Worm (Caenorhabditis elegans) whole organism, L4 larva: ENCODE measurements around the gene zyg-12.
A peak's percentile ranks its signal among the peaks of the same experiment; 100 is the strongest.

Source experiments
- F49E8.2 ChIP-seq: sonication (generic microtip); optimal IDR thresholded peaks from 2 replicates; lab custom pipeline; 2016; ENCODE audit warnings: missing compliant biosample characterization, mild to moderate bottlenecking, missing genetic modification characterization, borderline replicate concordance
- Y48G9A.11 ChIP-seq: fragments of 200-800 bp; sonication (Bioruptor generic); IDR thresholded peaks from 2 replicates; pipeline ENCODE4 v1.3.6; 2022; ENCODE audit warnings: missing genetic modification reagents, missing genetic modification characterization, missing compliant biosample characterization
- Y75B8A.6 ChIP-seq: fragments of 200-800 bp; sonication (Bioruptor generic); IDR thresholded peaks from 2 replicates; pipeline ENCODE4 v1.3.6; 2022; ENCODE audit warnings: missing genetic modification reagents, missing genetic modification characterization, missing compliant biosample characterization
- aha-1 ChIP-seq: fragments of 150-350 bp; peaks from one replicate; lab custom pipeline; 2014; ENCODE audit warnings: missing biosample characterization, missing genetic modification characterization
- aly-2 ChIP-seq: sonication (generic microtip); optimal IDR thresholded peaks from 2 replicates; lab custom pipeline; 2018; ENCODE audit warnings: missing biosample characterization, missing genetic modification characterization
- attf-4 ChIP-seq: sonication (generic microtip); optimal IDR thresholded peaks from 3 replicates; lab custom pipeline; 2017; ENCODE audit warnings: missing biosample characterization, missing genetic modification characterization
- ceh-20 ChIP-seq: fragments of 200-800 bp; sonication (Bioruptor generic); IDR thresholded peaks from 2 replicates; pipeline ENCODE4 v1.3.6; 2022; ENCODE audit warnings: missing genetic modification reagents, missing genetic modification characterization, missing compliant biosample characterization
- ceh-32 ChIP-seq: sonication (generic microtip); optimal IDR thresholded peaks from 2 replicates; lab custom pipeline; 2016; ENCODE audit warnings: mild to moderate bottlenecking, missing genetic modification characterization, missing compliant biosample characterization; ENCODE audit not compliant: poor library complexity
- cey-2 ChIP-seq: sonication (generic microtip); optimal IDR thresholded peaks from 3 replicates; lab custom pipeline; 2017; ENCODE audit warnings: missing genetic modification characterization, mild to moderate bottlenecking, missing compliant biosample characterization, antibody characterized with exemption, borderline replicate concordance; ENCODE audit not compliant: insufficient read depth
- daf-19 ChIP-seq: fragments of 200-800 bp; sonication (Bioruptor generic); conservative IDR thresholded peaks from 2 replicates; pipeline ENCODE4 v1.3.6; 2022; ENCODE audit warnings: missing genetic modification characterization, missing compliant biosample characterization
- daf-8 ChIP-seq: fragments of 200-800 bp; sonication (Bioruptor generic); IDR thresholded peaks from 2 replicates; pipeline ENCODE4 v1.3.6; 2022; ENCODE audit warnings: missing genetic modification characterization, missing compliant biosample characterization
- dmd-6 ChIP-seq: fragments of 200-800 bp; sonication (Bioruptor generic); IDR thresholded peaks from 2 replicates; pipeline ENCODE4 v1.3.6; 2022; ENCODE audit warnings: missing genetic modification reagents, missing genetic modification characterization, missing compliant biosample characterization
- dmd-8 ChIP-seq: fragments of 200-800 bp; sonication (Bioruptor generic); IDR thresholded peaks from 2 replicates; pipeline ENCODE4 v1.3.6; 2022; ENCODE audit warnings: missing genetic modification characterization, missing compliant biosample characterization
- dpl-1 ChIP-seq: fragments of 150-350 bp; optimal IDR thresholded peaks from 2 replicates; lab custom pipeline; 2014; ENCODE audit warnings: missing biosample characterization, missing genetic modification reagents, missing genetic modification characterization
- duxl-1 ChIP-seq: sonication (generic microtip); optimal IDR thresholded peaks from 2 replicates; lab custom pipeline; 2016; ENCODE audit warnings: mild to moderate bottlenecking, missing genetic modification characterization, moderate library complexity, missing compliant biosample characterization; ENCODE audit not compliant: poor library complexity
- egl-27 ChIP-seq: sonication (generic microtip); optimal IDR thresholded peaks from 3 replicates; lab custom pipeline; 2017; ENCODE audit warnings: missing biosample characterization, missing genetic modification reagents, missing genetic modification characterization
- gei-8 ChIP-seq: fragments of 200-800 bp; sonication (Bioruptor generic); optimal IDR thresholded peaks from 2 replicates; lab custom pipeline; 2018; ENCODE audit warnings: mild to moderate bottlenecking, missing genetic modification characterization, missing compliant biosample characterization
- hlh-30 ChIP-seq: sonication (generic microtip); optimal IDR thresholded peaks from 2 replicates; lab custom pipeline; 2017; ENCODE audit warnings: antibody characterized with exemption, mild to moderate bottlenecking, missing genetic modification characterization, missing compliant biosample characterization; ENCODE audit not compliant: insufficient read depth
- lin-15B ChIP-seq: fragments of 150-350 bp; sonication (generic microtip); optimal IDR thresholded peaks from 3 replicates; lab custom pipeline; 2014; ENCODE audit warnings: missing biosample characterization, missing genetic modification characterization
- lsy-2 ChIP-seq, 2 experiments: fragments of 150-350 bp in 1 of 2; sonication (generic microtip) in 1 of 2; optimal IDR thresholded peaks; 2 replicates each; lab custom pipeline; 2014 to 2017; ENCODE audit warnings: missing biosample characterization in 2 of 2, missing genetic modification characterization in 2 of 2
- madf-9 ChIP-seq: fragments of 200-800 bp; sonication (Bioruptor generic); conservative IDR thresholded peaks from 2 replicates; pipeline ENCODE4 v1.3.6; 2022; ENCODE audit warnings: missing genetic modification reagents, missing genetic modification characterization, missing compliant biosample characterization
- mdt-29 ChIP-seq: fragments of 200-800 bp; sonication (Bioruptor generic); IDR thresholded peaks from 2 replicates; pipeline ENCODE4 v1.3.6; 2022; ENCODE audit warnings: missing genetic modification reagents, missing genetic modification characterization, missing compliant biosample characterization
- mxl-2 ChIP-seq: fragments of 200-800 bp; sonication (Bioruptor generic); conservative IDR thresholded peaks from 2 replicates; pipeline ENCODE4 v1.3.6; 2022; ENCODE audit warnings: missing genetic modification reagents, missing genetic modification characterization, missing compliant biosample characterization
- nhr-10 ChIP-seq: fragments of 150-350 bp; optimal IDR thresholded peaks from 2 replicates; lab custom pipeline; 2014; ENCODE audit warnings: missing biosample characterization, missing genetic modification characterization
- nhr-111 ChIP-seq: fragments of 200-800 bp; sonication (Bioruptor generic); optimal IDR thresholded peaks from 2 replicates; lab custom pipeline; 2018; ENCODE audit warnings: mild to moderate bottlenecking, missing genetic modification characterization, missing compliant biosample characterization
- nhr-25 ChIP-seq: sonication (generic microtip); optimal IDR thresholded peaks from 2 replicates; lab custom pipeline; 2017; ENCODE audit warnings: missing genetic modification characterization, mild to moderate bottlenecking, missing compliant biosample characterization, antibody characterized with exemption, moderate library complexity, borderline replicate concordance; ENCODE audit not compliant: insufficient read depth
- nhr-28 ChIP-seq: fragments of 150-350 bp; optimal IDR thresholded peaks from 2 replicates; lab custom pipeline; 2014; ENCODE audit warnings: missing biosample characterization, missing genetic modification characterization
- nhr-48 ChIP-seq: sonication (generic microtip); optimal IDR thresholded peaks from 2 replicates; lab custom pipeline; 2016; ENCODE audit warnings: mild to moderate bottlenecking, missing genetic modification characterization, missing compliant biosample characterization
- nhr-6 ChIP-seq: fragments of 150-350 bp; optimal IDR thresholded peaks from 2 replicates; lab custom pipeline; 2014; ENCODE audit warnings: missing biosample characterization, missing genetic modification characterization
- nhr-76 ChIP-seq: fragments of 150-350 bp; optimal IDR thresholded peaks from 2 replicates; lab custom pipeline; 2014; ENCODE audit warnings: missing biosample characterization, missing genetic modification characterization
- php-3 ChIP-seq: fragments of 200-800 bp; sonication (Bioruptor generic); IDR thresholded peaks from 2 replicates; pipeline ENCODE4 v1.3.6; 2022; ENCODE audit warnings: missing genetic modification reagents, missing genetic modification characterization, missing compliant biosample characterization
- pqm-1 ChIP-seq: sonication (generic microtip); optimal IDR thresholded peaks from 2 replicates; lab custom pipeline; 2017; ENCODE audit warnings: missing biosample characterization, missing genetic modification characterization
- rbr-2 ChIP-seq: sonication (generic microtip); optimal IDR thresholded peaks from 2 replicates; lab custom pipeline; 2016; ENCODE audit warnings: missing genotype, missing genetic modification characterization, missing compliant biosample characterization
- sdz-12 ChIP-seq: fragments of 200-800 bp; sonication (Bioruptor generic); optimal IDR thresholded peaks from 2 replicates; lab custom pipeline; 2018; ENCODE audit warnings: mild to moderate bottlenecking, missing genetic modification characterization, missing compliant biosample characterization
- set-16 ChIP-seq: fragments of 200-800 bp; sonication (Bioruptor generic); IDR thresholded peaks from 2 replicates; pipeline ENCODE4 v1.3.6; 2022; ENCODE audit warnings: missing genetic modification reagents, missing genetic modification characterization, missing compliant biosample characterization
- snpc-1.2 ChIP-seq: fragments of 200-800 bp; sonication (Bioruptor generic); IDR thresholded peaks from 2 replicates; pipeline ENCODE4 v1.3.6; 2022; ENCODE audit warnings: missing genetic modification reagents, missing genetic modification characterization, missing compliant biosample characterization
- snpc-4 ChIP-seq: fragments of 150-350 bp; optimal IDR thresholded peaks from 2 replicates; lab custom pipeline; 2014; ENCODE audit warnings: missing biosample characterization, missing genetic modification characterization
- spr-3 ChIP-seq: fragments of 200-800 bp; sonication (Bioruptor generic); optimal IDR thresholded peaks from 2 replicates; lab custom pipeline; 2018; ENCODE audit warnings: mild to moderate bottlenecking, missing genetic modification characterization, missing compliant biosample characterization
- tag-97 ChIP-seq: fragments of 200-800 bp; sonication (Bioruptor generic); IDR thresholded peaks from 2 replicates; pipeline ENCODE4 v1.3.6; 2022; ENCODE audit warnings: missing genetic modification characterization, missing compliant biosample characterization
- tra-1 ChIP-seq: fragments of 200-800 bp; sonication (Bioruptor generic); IDR thresholded peaks from 2 replicates; pipeline ENCODE4 v1.3.6; 2022; ENCODE audit warnings: missing genetic modification reagents, missing genetic modification characterization, missing compliant biosample characterization
- unc-39 ChIP-seq: sonication (generic microtip); optimal IDR thresholded peaks from 2 replicates; lab custom pipeline; 2017; ENCODE audit warnings: missing biosample characterization, missing genetic modification characterization
- unc-62 ChIP-seq, 3 experiments: fragments of 150-350 bp in 1 of 3; sonication (generic microtip); optimal IDR thresholded peaks in 2 of 3; peaks in 1 of 3; 1 replicate in 1 of 3; 2 replicates in 2 of 3; lab custom pipeline; 2014 to 2017; ENCODE audit warnings: missing biosample characterization in 3 of 3, missing genetic modification characterization in 3 of 3, missing genetic modification reagents in 3 of 3, missing genotype in 1 of 3
- zag-1 ChIP-seq: fragments of 150-350 bp; optimal IDR thresholded peaks from 2 replicates; lab custom pipeline; 2014; ENCODE audit warnings: missing biosample characterization, missing genetic modification characterization
- zfp-3 ChIP-seq: fragments of 200-800 bp; sonication (Bioruptor generic); conservative IDR thresholded peaks from 2 replicates; pipeline ENCODE4 v1.3.6; 2022; ENCODE audit warnings: missing genetic modification reagents, missing genetic modification characterization, missing compliant biosample characterization
- zip-11 ChIP-seq: fragments of 200-800 bp; sonication (Bioruptor generic); IDR thresholded peaks from 2 replicates; pipeline ENCODE4 v1.3.6; 2022; ENCODE audit warnings: missing genetic modification characterization, missing compliant biosample characterization
- zip-2 ChIP-seq: fragments of 150-350 bp; optimal IDR thresholded peaks from 2 replicates; lab custom pipeline; 2014; ENCODE audit warnings: missing biosample characterization, missing genetic modification characterization
- ztf-11 ChIP-seq: fragments of 150-350 bp; optimal IDR thresholded peaks from 2 replicates; lab custom pipeline; 2014; ENCODE audit warnings: missing biosample characterization, missing genetic modification characterization

Gene zyg-12

DNA sequence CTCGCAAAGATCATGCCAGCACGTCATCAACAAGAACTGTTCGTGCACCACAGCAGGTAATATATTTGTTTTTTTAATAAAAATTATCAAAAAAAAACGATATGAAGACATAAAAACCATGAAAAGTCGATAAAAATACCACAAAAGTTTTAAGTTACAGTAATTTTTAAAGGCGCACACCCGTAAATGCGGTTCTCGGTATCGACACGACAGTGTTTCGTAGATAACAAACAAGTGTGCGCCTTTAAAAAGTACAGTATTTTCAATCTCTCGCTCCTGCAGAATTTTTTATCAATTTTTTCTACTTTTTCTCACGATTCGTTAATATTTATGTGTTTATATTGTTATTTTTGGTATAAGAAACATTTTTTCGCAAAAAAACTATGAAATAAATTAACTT lies 44.4 kb upstream of the zyg-12 start:
- no peak for TF ChIP-seq tag-97 (GFP tag; lab: Robert Waterston, UW)
- TF ChIP-seq snpc-4 (tag; lab: Kevin White, UChicago) = no peak
- TF ChIP-seq unc-39 (tag; lab: Kevin White, UChicago) = no peak
- TF ChIP-seq snpc-1.2 (GFP tag; lab: Robert Waterston, UW) = 0 out of 2 replicates have a peak, but pooled peaks have one; percentile 36
- TF ChIP-seq, all 104 proteins: peak for 1

DNA sequence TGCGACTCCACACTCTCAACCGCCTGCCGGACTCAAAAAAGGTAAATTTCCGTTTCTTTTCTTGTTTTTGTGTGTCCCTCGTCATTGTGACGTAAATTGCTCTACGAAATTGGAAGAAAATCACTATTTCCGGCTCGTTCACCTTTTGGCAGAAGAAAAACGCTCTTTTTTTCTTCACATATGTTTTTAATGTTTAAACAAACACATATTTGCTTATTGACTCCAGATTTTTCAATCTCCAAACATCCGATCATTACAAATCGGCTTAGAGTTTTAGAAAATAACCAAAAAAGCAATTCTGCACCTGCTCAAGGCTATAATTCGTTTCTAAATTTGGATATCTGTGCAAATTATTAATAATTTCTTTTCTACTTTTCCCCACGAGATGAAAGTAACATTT lies 43.8 kb upstream of the zyg-12 start:
- 0 out of 2 replicates have a peak, but pooled peaks have one; percentile 13 for TF ChIP-seq Y75B8A.6 (GFP tag; lab: Robert Waterston, UW)
- no peak for TF ChIP-seq duxl-1 (tag; lab: Kevin White, UChicago)

- TF ChIP-seq nhr-6 (no peak), ztf-11 (tag; lab: Kevin White, UChicago) (no peak), dmd-8 (GFP tag; lab: Robert Waterston, UW) (no peak), dmd-6 (GFP tag; lab: Robert Waterston, UW) (0 out of 2 replicates have a peak, but pooled peaks have one; percentile 13), nhr-48 (tag; lab: Kevin White, UChicago) (no peak), Y48G9A.11 (GFP tag; lab: Robert Waterston, UW) (no peak), set-16 (GFP tag; lab: Robert Waterston, UW) (no peak), aha-1 (tag; lab: Kevin White, UChicago) (peak; percentile 37), zag-1 (no peak), aly-2 (no peak), daf-8 (GFP tag; lab: Robert Waterston, UW) (no peak), nhr-76 (tag; lab: Kevin White, UChicago) (no peak), mdt-29 (no peak), pqm-1 (tag; lab: Kevin White, UChicago) (no peak), F49E8.2 (tag; lab: Kevin White, UChicago) (no peak), sdz-12 (no peak), zfp-3 (GFP tag; lab: Robert Waterston, UW) (no peak), dpl-1 (GFP tag; lab: Kevin White, UChicago) (no peak), spr-3 (GFP tag; lab: Kevin White, UChicago) (no peak), nhr-25 (tag; lab: Kevin White, UChicago) (no peak), ceh-32 (tag; lab: Kevin White, UChicago) (no peak), php-3 (GFP tag; lab: Robert Waterston, UW) (no peak), attf-4 (tag; lab: Kevin White, UChicago) (no peak), ceh-20 (GFP tag; lab: Robert Waterston, UW) (peak; percentile 14; the same call in 1 of the 2 replicates), zip-11 (GFP tag; lab: Robert Waterston, UW) (no peak), rbr-2 (no peak), egl-27 (no peak), madf-9 (GFP tag; lab: Robert Waterston, UW) (no peak), lsy-2 (tag; optimal IDR thresholded peaks at IDR 0.05; lab: Kevin White, UChicago) (peak in 1 of 2 experiments; percentile 16), daf-19 (no peak), nhr-10 (tag; lab: Kevin White, UChicago) (no peak), hlh-30 (tag; lab: Kevin White, UChicago) (peak; percentile 68), nhr-28 (tag; lab: Kevin White, UChicago) (peak; percentile 32), tra-1 (GFP tag; lab: Robert Waterston, UW) (no peak), cey-2 (tag; lab: Kevin White, UChicago) (no peak), unc-62 (GFP tag; optimal IDR thresholded peaks at IDR 0.05 in 1 of 2; lab: Kevin White, UChicago) (peak in 1 of 2 experiments; percentile 70), unc-62 (tag; optimal IDR thresholded peaks at IDR 0.05; lab: Kevin White, UChicago) (no peak), lin-15B (no peak), zip-2 (no peak), mxl-2 (GFP tag; lab: Robert Waterston, UW) (no peak), gei-8 (GFP tag; lab: Kevin White, UChicago) (no peak), nhr-111 (GFP tag; lab: Kevin White, UChicago) (no peak)
Observed at ce11 chrII:4908160-4908559, 41.5 kb upstream of the zyg-12 start.
